Fruit fly (Drosophila melanogaster) whole organism: ENCODE measurements around the gene Hsp27.

Source experiments
- CG8478 ChIP-seq: fragments of >200 bp; optimal IDR thresholded peaks from 2 replicates; lab custom pipeline; 2018; ENCODE audit warnings: inconsistent platforms
- Dll ChIP-seq: fragments of >200 bp; optimal IDR thresholded peaks from 2 replicates; lab custom pipeline; 2017
- EcR ChIP-seq, 2 experiments: fragments of >200 bp; optimal IDR thresholded peaks; 2 replicates each; lab custom pipeline; 2017; ENCODE audit warnings: missing biosample characterization in 2 of 2, missing genetic modification characterization in 2 of 2, missing genetic modification reagents in 2 of 2
- pan ChIP-seq: fragments of >200 bp; optimal IDR thresholded peaks from 2 replicates; lab custom pipeline; 2017
- psq ChIP-seq: fragments of >200 bp; optimal IDR thresholded peaks from 2 replicates; lab custom pipeline; 2017
- usp ChIP-seq: fragments of >200 bp; optimal IDR thresholded peaks from 2 replicates; lab custom pipeline; 2017; ENCODE audit warnings: missing biosample characterization, missing genetic modification characterization, mixed read lengths

- TF ChIP-seq EcR (GFP tag; optimal IDR thresholded peaks at IDR 0.05; lab: Kevin White, UChicago) (no peak), Dll (lab: Kevin White, UChicago) (no peak), CG8478 (lab: Kevin White, UChicago) (no peak), psq (no peak), pan (lab: Kevin White, UChicago) (no peak), usp (GFP tag; lab: Kevin White, UChicago) (no peak)
Measured at dm6 chr3L:9370907-9371365, 12.9 kb upstream of the Hsp27 start, which contains the start of gene Fdx1.
